Worm (Caenorhabditis elegans) whole organism, L3 larva: ENCODE measurements around the gene F18E3.10.

Experiments used
- R02D3.7 ChIP-seq: fragments of 150-350 bp; optimal IDR thresholded peaks from 2 replicates; lab custom pipeline; 2014; ENCODE audit warnings: missing biosample characterization, missing genetic modification characterization
- ZK546.5 ChIP-seq: sonication (generic microtip); optimal IDR thresholded peaks from 2 replicates; lab custom pipeline; 2017; ENCODE audit warnings: missing biosample characterization, missing genetic modification characterization
- ceh-82 ChIP-seq: fragments of 150-350 bp; optimal IDR thresholded peaks from 2 replicates; lab custom pipeline; 2014; ENCODE audit warnings: missing biosample characterization, missing genetic modification characterization
- egl-5 ChIP-seq: fragments of 150-350 bp; optimal IDR thresholded peaks from 2 replicates; lab custom pipeline; 2017; ENCODE audit warnings: missing biosample characterization, missing genetic modification reagents, missing genetic modification characterization, inconsistent platforms
- elt-3 ChIP-seq, 3 experiments: fragments of 150-350 bp in 1 of 3; sonication (generic microtip) in 2 of 3; optimal IDR thresholded peaks; 2 replicates in 2 of 3; 4 replicates in 1 of 3; lab custom pipeline; 2014 to 2017; ENCODE audit warnings: missing biosample characterization in 3 of 3, missing genetic modification characterization in 3 of 3
- nfya-1 ChIP-seq: sonication (generic microtip); optimal IDR thresholded peaks from 2 replicates; lab custom pipeline; 2017; ENCODE audit warnings: missing genetic modification characterization, mild to moderate bottlenecking, missing compliant biosample characterization, antibody characterized with exemption, moderate library complexity; ENCODE audit not compliant: insufficient read depth
- nhr-43 ChIP-seq: sonication (generic microtip); optimal IDR thresholded peaks from 2 replicates; lab custom pipeline; 2016; ENCODE audit warnings: mild to moderate bottlenecking, missing genetic modification characterization, missing compliant biosample characterization; ENCODE audit not compliant: poor library complexity, severe bottlenecking
- pha-4 ChIP-seq: fragments of 150-350 bp; optimal IDR thresholded peaks from 2 replicates; lab custom pipeline; 2014; ENCODE audit warnings: missing biosample characterization, missing genetic modification reagents, missing genetic modification characterization
- pqm-1 ChIP-seq: fragments of 150-350 bp; optimal IDR thresholded peaks from 2 replicates; lab custom pipeline; 2017; ENCODE audit warnings: missing biosample characterization, missing genetic modification characterization, inconsistent platforms
- skn-1 ChIP-seq: fragments of 150-350 bp; optimal IDR thresholded peaks from 2 replicates; lab custom pipeline; 2014; ENCODE audit warnings: missing biosample characterization, missing genetic modification characterization
- zag-1 ChIP-seq: fragments of 150-350 bp; optimal IDR thresholded peaks from 2 replicates; lab custom pipeline; 2014; ENCODE audit warnings: missing biosample characterization, missing genetic modification characterization
- ztf-4 ChIP-seq: fragments of 150-350 bp; optimal IDR thresholded peaks from 2 replicates; lab custom pipeline; 2014; ENCODE audit warnings: missing biosample characterization, missing genetic modification characterization

DNA sequence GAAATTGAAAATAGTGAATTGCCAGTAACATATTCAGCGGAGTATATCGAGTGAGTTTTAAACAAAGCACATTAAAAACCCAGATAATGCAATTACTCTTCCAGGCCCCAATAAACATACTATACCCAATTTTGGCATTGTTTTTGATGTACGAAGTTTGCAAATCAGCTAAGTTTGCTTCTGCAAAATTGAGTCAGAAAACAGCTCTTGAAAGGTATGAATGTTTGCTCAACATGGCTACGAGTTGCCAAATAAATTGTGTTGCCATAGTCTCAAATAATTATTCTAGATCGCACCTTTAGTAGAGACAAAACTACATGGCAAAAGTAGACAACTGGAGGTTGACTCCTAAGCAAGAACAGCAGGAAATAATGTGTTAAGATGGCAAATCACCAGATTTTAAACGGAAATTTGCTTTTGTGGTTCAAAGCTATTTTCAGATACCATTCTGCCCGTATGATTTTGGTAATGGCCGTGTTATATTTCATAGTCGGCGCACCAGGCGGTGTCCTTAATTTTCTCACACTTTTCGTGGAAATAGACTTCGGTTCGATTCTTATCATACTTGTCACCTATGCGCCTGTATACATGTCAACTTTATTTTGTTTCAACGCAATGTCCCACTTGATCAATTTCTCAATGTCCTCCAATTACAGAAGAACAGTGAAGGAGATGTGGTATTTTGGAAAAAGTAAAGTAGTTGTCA, 8.4 kb upstream of the F18E3.10 start:
- TF ChIP-seq zag-1 (tag; lab: Kevin White, UChicago) (no peak), elt-3 (tag; optimal IDR thresholded peaks at IDR 0.05; lab: Kevin White, UChicago) (no peak), egl-5 (no peak), ceh-82 (tag; lab: Kevin White, UChicago) (no peak), pqm-1 (no peak), nhr-43 (tag; lab: Kevin White, UChicago) (peak; percentile 70), nfya-1 (tag; lab: Kevin White, UChicago) (no peak), skn-1 (no peak), ZK546.5 (tag; lab: Kevin White, UChicago) (no peak), pha-4 (no peak), ztf-4 (tag; lab: Kevin White, UChicago) (no peak), R02D3.7 (no peak)
